Fruit fly (Drosophila melanogaster) whole organism, prepupa: ENCODE measurements around the gene CG7168.

ENCODE experiments used
- Blimp-1 ChIP-seq: fragments of 200-800 bp; sonication (Bioruptor generic); optimal IDR thresholded peaks from 3 replicates; lab custom pipeline; 2017; ENCODE audit warnings: missing biosample characterization, missing genetic modification characterization, mild to moderate bottlenecking, moderate library complexity, missing genetic modification reagents
- CG10631 ChIP-seq: fragments of 200-800 bp; sonication (Bioruptor generic); optimal IDR thresholded peaks from 2 replicates; lab custom pipeline; 2016; ENCODE audit warnings: missing biosample characterization, missing genetic modification characterization
- CG10669 ChIP-seq: fragments of 200-800 bp; sonication (Bioruptor generic); optimal IDR thresholded peaks from 3 replicates; lab custom pipeline; 2018; ENCODE audit warnings: missing biosample characterization, mild to moderate bottlenecking, missing genetic modification characterization, moderate library complexity
- CG11294 ChIP-seq: fragments of 200-800 bp; sonication (Bioruptor generic); IDR thresholded peaks from 2 replicates; pipeline ENCODE4 v1.3.6; 2022; ENCODE audit warnings: missing biosample characterization, missing genetic modification characterization
- CG11762 ChIP-seq: fragments of 200-800 bp; sonication (Bioruptor generic); optimal IDR thresholded peaks from 3 replicates; lab custom pipeline; 2016; ENCODE audit warnings: missing biosample characterization, missing genetic modification characterization; ENCODE audit not compliant: insufficient read depth
- CG11902 ChIP-seq: fragments of 200-800 bp; sonication (Bioruptor generic); optimal IDR thresholded peaks from 3 replicates; lab custom pipeline; 2016; ENCODE audit warnings: missing biosample characterization, missing genetic modification characterization
- CG1621 ChIP-seq: fragments of 200-800 bp; sonication (Bioruptor generic); optimal IDR thresholded peaks from 3 replicates; lab custom pipeline; 2018; ENCODE audit warnings: missing biosample characterization, mild to moderate bottlenecking, missing genetic modification characterization
- CG16779 ChIP-seq: fragments of 200-800 bp; sonication (Bioruptor generic); optimal IDR thresholded peaks from 3 replicates; lab custom pipeline; 2017; ENCODE audit warnings: missing biosample characterization, mild to moderate bottlenecking, missing genetic modification characterization
- CG3032 ChIP-seq: fragments of 200-800 bp; optimal IDR thresholded peaks from 2 replicates; lab custom pipeline; 2019; ENCODE audit warnings: missing biosample characterization, mild to moderate bottlenecking, missing genetic modification characterization, moderate library complexity
- CG32006 ChIP-seq: fragments of 200-800 bp; sonication (Bioruptor generic); optimal IDR thresholded peaks from 3 replicates; lab custom pipeline; 2017; ENCODE audit warnings: missing biosample characterization, mild to moderate bottlenecking, missing genetic modification characterization
- CG34406 ChIP-seq: fragments of 200-800 bp; sonication (Bioruptor generic); optimal IDR thresholded peaks from 3 replicates; lab custom pipeline; 2016; ENCODE audit warnings: missing biosample characterization, missing genetic modification characterization
- CG3919 ChIP-seq: fragments of 200-800 bp; sonication (Bioruptor generic); optimal IDR thresholded peaks from 3 replicates; lab custom pipeline; 2016; ENCODE audit warnings: missing biosample characterization, missing genetic modification characterization
- CG4318 ChIP-seq: fragments of 200-800 bp; sonication (Bioruptor generic); optimal IDR thresholded peaks from 3 replicates; lab custom pipeline; 2017; ENCODE audit warnings: missing biosample characterization, mild to moderate bottlenecking, missing genetic modification characterization
- CG6276 ChIP-seq: fragments of 200-800 bp; sonication (Bioruptor generic); optimal IDR thresholded peaks from 2 replicates; lab custom pipeline; 2017; ENCODE audit warnings: missing biosample characterization, mild to moderate bottlenecking, missing genetic modification characterization
- CG6792 ChIP-seq: fragments of 200-800 bp; sonication (Bioruptor generic); optimal IDR thresholded peaks from 3 replicates; lab custom pipeline; 2016; ENCODE audit warnings: missing biosample characterization, missing genetic modification characterization
- CG6808 ChIP-seq: fragments of 200-800 bp; sonication (Bioruptor generic); optimal IDR thresholded peaks from 3 replicates; lab custom pipeline; 2017; ENCODE audit warnings: missing biosample characterization, missing genetic modification characterization, mild to moderate bottlenecking, moderate library complexity, missing genetic modification reagents
- CG6854 ChIP-seq: fragments of 200-800 bp; sonication (Bioruptor generic); optimal IDR thresholded peaks from 2 replicates; lab custom pipeline; 2017; ENCODE audit warnings: missing biosample characterization, mild to moderate bottlenecking, missing genetic modification characterization
- CG7368 ChIP-seq: fragments of 200-800 bp; sonication (Bioruptor generic); optimal IDR thresholded peaks from 3 replicates; lab custom pipeline; 2016; ENCODE audit warnings: missing biosample characterization, missing genetic modification characterization
- CG8119 ChIP-seq: fragments of 200-800 bp; sonication (Bioruptor generic); IDR thresholded peaks from 3 replicates; pipeline ENCODE4 v1.3.6; 2022; ENCODE audit warnings: missing biosample characterization, missing genetic modification characterization
- CG8319 ChIP-seq: fragments of 200-800 bp; sonication (Bioruptor generic); optimal IDR thresholded peaks from 3 replicates; lab custom pipeline; 2016; ENCODE audit warnings: missing biosample characterization, missing genetic modification characterization
- Eip75B ChIP-seq: fragments of 200-800 bp; sonication (Bioruptor generic); optimal IDR thresholded peaks from 3 replicates; lab custom pipeline; 2016; ENCODE audit warnings: missing biosample characterization, missing genetic modification characterization
- Eip78C ChIP-seq: fragments of 200-800 bp; sonication (Bioruptor generic); peaks from one replicate; lab custom pipeline; 2016; ENCODE audit warnings: missing biosample characterization, missing genetic modification characterization
- Ets96B ChIP-seq: fragments of 200-800 bp; optimal IDR thresholded peaks from 2 replicates; lab custom pipeline; 2019; ENCODE audit warnings: missing biosample characterization, mild to moderate bottlenecking, missing genetic modification characterization, moderate library complexity
- Gug ChIP-seq: fragments of 200-800 bp; sonication (Bioruptor generic); IDR thresholded peaks from 2 replicates; pipeline ENCODE4 v1.3.6; 2022; ENCODE audit warnings: missing biosample characterization, missing genetic modification characterization
- Hr4 ChIP-seq: fragments of 200-800 bp; sonication (Bioruptor generic); optimal IDR thresholded peaks from 3 replicates; lab custom pipeline; 2016; ENCODE audit warnings: missing biosample characterization, missing genetic modification characterization
- Lpt ChIP-seq: fragments of 200-800 bp; sonication (Bioruptor generic); optimal IDR thresholded peaks from 3 replicates; lab custom pipeline; 2016; ENCODE audit warnings: missing biosample characterization, missing genetic modification characterization
- Met ChIP-seq: fragments of 200-800 bp; sonication (Bioruptor generic); optimal IDR thresholded peaks from 3 replicates; lab custom pipeline; 2016; ENCODE audit warnings: missing biosample characterization, missing genetic modification characterization
- Smox ChIP-seq: fragments of 200-800 bp; sonication (Bioruptor generic); optimal IDR thresholded peaks from 3 replicates; lab custom pipeline; 2016; ENCODE audit warnings: missing biosample characterization, missing genetic modification characterization
- Sox14 ChIP-seq: fragments of 200-800 bp; sonication (Bioruptor generic); optimal IDR thresholded peaks from 3 replicates; lab custom pipeline; 2016; ENCODE audit warnings: missing biosample characterization, missing genetic modification characterization
- acj6 ChIP-seq: fragments of 200-800 bp; sonication (Bioruptor generic); optimal IDR thresholded peaks from 3 replicates; lab custom pipeline; 2016; ENCODE audit warnings: missing biosample characterization, missing genetic modification characterization
- dac ChIP-seq: fragments of 200-800 bp; sonication (Bioruptor generic); optimal IDR thresholded peaks from 2 replicates; lab custom pipeline; 2017; ENCODE audit warnings: missing biosample characterization, mild to moderate bottlenecking, missing genetic modification characterization
- eg ChIP-seq: fragments of 200-800 bp; sonication (Bioruptor generic); IDR thresholded peaks from 3 replicates; pipeline ENCODE4 v1.3.6; 2022; ENCODE audit warnings: missing biosample characterization, missing genetic modification characterization
- esn ChIP-seq: fragments of 200-800 bp; sonication (Bioruptor generic); optimal IDR thresholded peaks from 2 replicates; lab custom pipeline; 2016; ENCODE audit warnings: missing biosample characterization, mild to moderate bottlenecking, missing genetic modification characterization, moderate library complexity
- fd59A ChIP-seq: fragments of 200-800 bp; sonication (Bioruptor generic); optimal IDR thresholded peaks from 2 replicates; lab custom pipeline; 2017; ENCODE audit warnings: missing biosample characterization, mild to moderate bottlenecking, missing genetic modification characterization, missing genetic modification reagents
- fd85E ChIP-seq: fragments of 200-800 bp; sonication (Bioruptor generic); optimal IDR thresholded peaks from 3 replicates; lab custom pipeline; 2016; ENCODE audit warnings: missing biosample characterization, missing genetic modification characterization
- lz ChIP-seq: fragments of 200-800 bp; sonication (Bioruptor generic); optimal IDR thresholded peaks from 3 replicates; lab custom pipeline; 2016; ENCODE audit warnings: missing biosample characterization, missing genetic modification characterization
- pdm3 ChIP-seq: fragments of 200-800 bp; sonication (Bioruptor generic); optimal IDR thresholded peaks from 3 replicates; lab custom pipeline; 2016; ENCODE audit warnings: missing biosample characterization, missing genetic modification characterization
- salr ChIP-seq, 2 experiments: fragments of 200-800 bp; sonication (Bioruptor generic); optimal IDR thresholded peaks; 3 replicates each; lab custom pipeline; 2016 to 2018; ENCODE audit warnings: missing biosample characterization in 2 of 2, missing genetic modification characterization in 2 of 2, mild to moderate bottlenecking in 1 of 2
- spab ChIP-seq: fragments of 200-800 bp; sonication (Bioruptor generic); optimal IDR thresholded peaks from 2 replicates; lab custom pipeline; 2017; ENCODE audit warnings: missing biosample characterization, mild to moderate bottlenecking, missing genetic modification characterization, missing genetic modification reagents
- ss ChIP-seq, 2 experiments: fragments of 200-800 bp; sonication (Bioruptor generic); optimal IDR thresholded peaks; 2 replicates in 1 of 2; 3 replicates in 1 of 2; lab custom pipeline; 2017 to 2018; ENCODE audit warnings: mild to moderate bottlenecking in 2 of 2, missing biosample characterization in 2 of 2, missing genetic modification characterization in 2 of 2, moderate library complexity in 1 of 2
- topi ChIP-seq: fragments of 200-800 bp; sonication (Bioruptor generic); optimal IDR thresholded peaks from 3 replicates; lab custom pipeline; 2016; ENCODE audit warnings: missing biosample characterization, missing genetic modification characterization
- vri ChIP-seq: fragments of 200-800 bp; sonication (Bioruptor generic); optimal IDR thresholded peaks from 3 replicates; lab custom pipeline; 2016; ENCODE audit warnings: missing biosample characterization, mild to moderate bottlenecking, missing genetic modification characterization

The CG7168 gene

dm6 chr3R:18196991-18197801 lies 28.7 kb downstream of the CG7168 start (continued):
- TF ChIP-seq esn (peak; percentile 74), salr (GFP tag; optimal IDR thresholded peaks at IDR 0.05; lab: Kevin White, UChicago) (peak; percentile 64 to 75), CG3919 (GFP tag; lab: Kevin White, UChicago) (peak; percentile 21), CG6276 (GFP tag; lab: Kevin White, UChicago) (peak; percentile 96), CG6854 (GFP tag; lab: Kevin White, UChicago) (peak; percentile 86), fd59A (GFP tag; lab: Kevin White, UChicago) (peak; percentile 34), CG6808 (GFP tag; lab: Kevin White, UChicago) (peak; percentile 86), Blimp-1 (GFP tag; lab: Kevin White, UChicago) (peak; percentile 11), spab (GFP tag; lab: Kevin White, UChicago) (peak; percentile 79)

- no peak for TF ChIP-seq spab (GFP tag; lab: Kevin White, UChicago)
- TF ChIP-seq CG10669 (GFP tag; lab: Kevin White, UChicago): no peak
- TF ChIP-seq CG11762 (GFP tag; lab: Kevin White, UChicago): no peak
- TF ChIP-seq Hr4 (GFP tag; lab: Kevin White, UChicago): no peak
- TF ChIP-seq lz (GFP tag; lab: Kevin White, UChicago): no peak
- TF ChIP-seq CG11294 (GFP tag; lab: Robert Waterston, UW): no peak
- no peak for TF ChIP-seq CG4318 (GFP tag; lab: Kevin White, UChicago)
Observed at dm6 chr3R:18196622-18196990, 29.3 kb downstream of the CG7168 start.

dm6 chr3R:18195295-18195694 lies 30.6 kb downstream of the CG7168 start:
- TF ChIP-seq CG3032 (no peak), CG32006 (GFP tag; lab: Kevin White, UChicago) (no peak), Sox14 (GFP tag; lab: Kevin White, UChicago) (no peak), Hr4 (GFP tag; lab: Kevin White, UChicago) (no peak), CG7368 (GFP tag; lab: Kevin White, UChicago) (no peak), CG16779 (tag; lab: Kevin White, UChicago) (no peak), acj6 (GFP tag; lab: Kevin White, UChicago) (no peak), Eip78C (GFP tag; lab: Kevin White, UChicago) (no peak), CG8119 (GFP tag; lab: Robert Waterston, UW) (no peak), esn (no peak), spab (GFP tag; lab: Kevin White, UChicago) (no peak), lz (GFP tag; lab: Kevin White, UChicago) (no peak), fd59A (GFP tag; lab: Kevin White, UChicago) (no peak), CG10631 (no peak), CG1621 (no peak), fd85E (no peak), Blimp-1 (GFP tag; lab: Kevin White, UChicago) (no peak), Lpt (no peak), vri (GFP tag; lab: Kevin White, UChicago) (no peak), eg (no peak)

DNA sequence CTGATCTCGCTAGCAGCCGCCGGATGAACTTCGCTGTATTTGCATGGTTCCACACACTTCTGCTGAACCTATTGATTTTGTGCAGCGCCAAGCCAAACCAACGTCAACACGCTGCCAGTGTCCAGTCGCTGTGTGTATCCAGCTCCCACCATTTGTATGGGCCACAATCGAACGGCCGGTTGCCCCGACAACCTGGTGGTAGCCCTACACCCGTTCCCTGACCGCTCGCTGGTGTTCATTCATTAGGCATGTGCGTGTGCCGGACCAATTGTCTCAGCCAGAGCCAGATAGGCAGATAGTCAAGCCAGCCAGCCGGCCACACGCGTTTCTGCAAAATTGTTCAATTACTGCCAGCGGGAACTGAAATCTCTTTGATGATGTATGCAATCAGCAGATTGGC lies 34.0 kb downstream of the CG7168 start, which contains the start of gene CG14313:
TSS of gene CG14313 (minus strand) at position 101 of the 400 bp plus-strand sequence.
- TF ChIP-seq CG3032 (no peak), fd85E (no peak), CG34406 (GFP tag; lab: Kevin White, UChicago) (no peak), ss (GFP tag; optimal IDR thresholded peaks at IDR 0.05; lab: Kevin White, UChicago) (peak in 1 of 2 experiments; percentile 55)

dm6 chr3R:18188702-18189125 lies 37.2 kb downstream of the CG7168 start, which contains the start of the genes CG12321 and MED17:
Gene CG12321, minus strand, starts transcription at chr3R:18188707.
Gene MED17, plus strand, starts transcription at chr3R:18189072.
- TF ChIP-seq pdm3 (peak; percentile 80), CG3919 (GFP tag; lab: Kevin White, UChicago) (peak; percentile 88), Smox (GFP tag; lab: Kevin White, UChicago) (no peak), Met (GFP tag; lab: Kevin White, UChicago) (peak; percentile 82), topi (GFP tag; lab: Kevin White, UChicago) (peak; percentile 77), CG34406 (GFP tag; lab: Kevin White, UChicago) (peak; percentile 87), Eip75B (GFP tag; lab: Kevin White, UChicago) (no peak), CG8319 (GFP tag; lab: Kevin White, UChicago) (peak; percentile 75), CG6792 (peak; percentile 64), Ets96B (tag; lab: Kevin White, UChicago) (peak; percentile 80), dac (GFP tag; lab: Kevin White, UChicago) (peak; percentile 57), CG6854 (GFP tag; lab: Kevin White, UChicago) (peak; percentile 37), CG11902 (GFP tag; lab: Kevin White, UChicago) (peak; percentile 82), CG8119 (GFP tag; lab: Robert Waterston, UW) (peak; percentile 72; the same call in 2 of the 3 replicates), Gug (GFP tag; lab: Robert Waterston, UW) (peak; percentile 79), salr (GFP tag; optimal IDR thresholded peaks at IDR 0.05; lab: Kevin White, UChicago) (peak; percentile 43 to 89)
